Worm (Caenorhabditis elegans): Measurements from ENCODE around the gene swd-2.2.

DNA sequence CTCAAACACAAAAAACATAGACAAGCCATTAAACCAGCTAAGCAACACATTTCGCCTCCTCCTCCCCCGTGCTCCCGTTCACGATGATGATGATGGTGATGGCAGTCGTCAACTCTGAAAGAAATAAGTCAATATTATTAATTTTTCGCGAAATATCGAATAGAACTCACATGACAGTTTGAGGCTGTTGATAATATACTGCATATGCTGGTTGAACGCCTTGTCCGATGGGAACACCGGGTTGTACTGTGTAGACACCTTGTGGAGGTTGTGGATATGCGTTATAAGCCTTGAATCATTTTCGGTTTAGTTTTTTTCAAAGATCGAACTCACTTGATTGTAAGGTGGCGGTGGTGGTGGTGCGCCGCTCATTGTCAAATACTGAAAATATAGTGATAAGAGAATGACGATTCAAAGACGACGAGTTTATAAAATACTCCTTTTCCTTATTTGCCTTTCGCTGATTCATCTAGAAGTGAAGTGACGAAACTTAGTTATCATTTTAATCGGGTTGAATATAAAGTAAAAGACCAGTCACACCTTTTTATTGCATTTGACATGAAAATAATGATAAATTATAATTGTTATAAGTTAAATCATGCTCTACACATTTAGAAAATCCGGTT lies 17.7 kb downstream of the swd-2.2 start, which contains the start of gene C33H5.13:
- TF ChIP-seq daf-12 (tag; optimal IDR thresholded peaks at IDR 0.05) (no peak), lin-15B (tag; optimal IDR thresholded peaks at IDR 0.05) (no peak), Y48G9A.11 (GFP tag; IDR thresholded peaks at IDR 0.05) (no peak), F10B5.3 (tag; optimal IDR thresholded peaks at IDR 0.05) (no peak), dpl-1 (GFP tag; optimal IDR thresholded peaks at IDR 0.05) (no peak), zag-1 (tag; optimal IDR thresholded peaks at IDR 0.05) (no peak), pha-4 (GFP tag; IDR thresholded peaks at IDR 0.05) (no peak), pha-4 (tag; optimal IDR thresholded peaks at IDR 0.05) (no peak)

Measured in whole organism, L4 larva.